Worm (Caenorhabditis elegans) whole organism, young adult: ENCODE results near the gene K05G3.1.

Experiments
- B0336.3 ChIP-seq: fragments of 200-800 bp; sonication (Bioruptor generic); IDR thresholded peaks from 2 replicates; pipeline ENCODE4 v1.3.6; 2022; ENCODE audit warnings: missing genetic modification characterization, missing compliant biosample characterization
- F10E7.11 ChIP-seq: sonication (generic microtip); optimal IDR thresholded peaks from 2 replicates; lab custom pipeline; 2017; ENCODE audit warnings: mild to moderate bottlenecking, missing genetic modification characterization, moderate library complexity, missing compliant biosample characterization
- F33H1.4 ChIP-seq: fragments of 200-800 bp; sonication (Bioruptor generic); IDR thresholded peaks from 2 replicates; pipeline ENCODE4 v1.3.6; 2022; ENCODE audit warnings: missing genetic modification reagents, missing genetic modification characterization, missing compliant biosample characterization
- F37B4.10 ChIP-seq: fragments of 200-800 bp; sonication (Bioruptor generic); IDR thresholded peaks from 2 replicates; pipeline ENCODE4 v1.3.6; 2022; ENCODE audit warnings: missing genetic modification characterization, missing compliant biosample characterization
- F39B2.1 ChIP-seq: fragments of 200-800 bp; sonication (Bioruptor generic); IDR thresholded peaks from 2 replicates; pipeline ENCODE4 v1.3.6; 2022; ENCODE audit warnings: missing genetic modification reagents, missing genetic modification characterization, missing compliant biosample characterization
- F55B11.4 ChIP-seq: sonication (generic microtip); optimal IDR thresholded peaks from 2 replicates; lab custom pipeline; 2016; ENCODE audit warnings: missing compliant biosample characterization, missing genetic modification characterization, borderline replicate concordance; ENCODE audit not compliant: insufficient read depth
- K12H6.12 ChIP-seq: fragments of 200-800 bp; sonication (Bioruptor generic); optimal IDR thresholded peaks from 2 replicates; lab custom pipeline; 2018; ENCODE audit warnings: mild to moderate bottlenecking, missing genetic modification characterization, missing compliant biosample characterization
- T26A5.8 ChIP-seq: sonication (generic microtip); optimal IDR thresholded peaks from 2 replicates; lab custom pipeline; 2016; ENCODE audit warnings: missing genetic modification characterization, missing compliant biosample characterization
- Y53G8AR.9 ChIP-seq: fragments of 200-800 bp; sonication (Bioruptor generic); conservative IDR thresholded peaks from 2 replicates; pipeline ENCODE4 v1.3.6; 2022; ENCODE audit warnings: missing genetic modification reagents, missing genetic modification characterization, missing compliant biosample characterization
- Y56A3A.18 ChIP-seq: fragments of 200-800 bp; sonication (Bioruptor generic); IDR thresholded peaks from 2 replicates; pipeline ENCODE4 v1.3.6; 2022; ENCODE audit warnings: missing genetic modification reagents, missing genetic modification characterization, missing compliant biosample characterization
- ZK185.1 ChIP-seq: sonication (generic microtip); optimal IDR thresholded peaks from 2 replicates; lab custom pipeline; 2016; ENCODE audit warnings: mild to moderate bottlenecking, missing genetic modification characterization, missing compliant biosample characterization; ENCODE audit not compliant: poor library complexity, severe bottlenecking
- akir-1 ChIP-seq: fragments of 200-800 bp; sonication (Bioruptor generic); optimal IDR thresholded peaks from 2 replicates; lab custom pipeline; 2018; ENCODE audit warnings: mild to moderate bottlenecking, missing genetic modification characterization, moderate library complexity, missing compliant biosample characterization
- aptf-2 ChIP-seq: fragments of 200-800 bp; sonication (Bioruptor generic); conservative IDR thresholded peaks from 2 replicates; pipeline ENCODE4 v1.3.6; 2022; ENCODE audit warnings: missing genetic modification reagents, missing genetic modification characterization, missing compliant biosample characterization
- cebp-1 ChIP-seq, 2 experiments: fragments of 200-800 bp in 1 of 2; sonication (Bioruptor generic) in 1 of 2; sonication (generic microtip) in 1 of 2; IDR thresholded peaks in 1 of 2; optimal IDR thresholded peaks in 1 of 2; 2 replicates each; pipeline versions ENCODE4 v1.3.6 to Lab custom; 2017 to 2022; ENCODE audit warnings: missing compliant biosample characterization in 2 of 2, missing genetic modification characterization in 2 of 2, mild to moderate bottlenecking in 1 of 2, missing genetic modification reagents in 1 of 2, moderate library complexity in 1 of 2
- ceh-58 ChIP-seq: fragments of 200-800 bp; sonication (Bioruptor generic); IDR thresholded peaks from 2 replicates; pipeline ENCODE4 v1.3.6; 2022; ENCODE audit warnings: missing genetic modification characterization, missing compliant biosample characterization
- dox-1 ChIP-seq: fragments of 200-800 bp; sonication (Bioruptor generic); IDR thresholded peaks from 2 replicates; pipeline ENCODE4 v1.3.6; 2022; ENCODE audit warnings: missing genetic modification reagents, missing genetic modification characterization, missing compliant biosample characterization
- dpl-1 ChIP-seq: fragments of 150-350 bp; optimal IDR thresholded peaks from 2 replicates; lab custom pipeline; 2014; ENCODE audit warnings: missing biosample characterization, missing genetic modification reagents, missing genetic modification characterization
- efl-1 ChIP-seq: fragments of 150-350 bp; optimal IDR thresholded peaks from 2 replicates; lab custom pipeline; 2014; ENCODE audit warnings: missing biosample characterization, missing genetic modification reagents, missing genetic modification characterization
- hmg-20 ChIP-seq: fragments of 200-800 bp; sonication (Bioruptor generic); IDR thresholded peaks from 2 replicates; pipeline ENCODE4 v1.3.6; 2022; ENCODE audit warnings: missing genetic modification reagents, missing genetic modification characterization, missing compliant biosample characterization
- let-607 ChIP-seq, 2 experiments: fragments of 200-800 bp in 1 of 2; sonication (Bioruptor generic) in 1 of 2; sonication (generic microtip) in 1 of 2; optimal IDR thresholded peaks; 2 replicates each; lab custom pipeline; 2016 to 2018; ENCODE audit warnings: mild to moderate bottlenecking in 2 of 2, missing compliant biosample characterization in 2 of 2, missing genetic modification characterization in 2 of 2, moderate library complexity in 2 of 2, missing genotype in 1 of 2
- lin-35 ChIP-seq, 3 experiments: fragments of 150-350 bp in 2 of 3; sonication (generic microtip) in 1 of 3; optimal IDR thresholded peaks; 2 replicates each; lab custom pipeline; 2014 to 2018; ENCODE audit warnings: missing biosample characterization in 3 of 3, missing genetic modification characterization in 3 of 3, missing genetic modification reagents in 3 of 3
- lin-54 ChIP-seq: fragments of 200-800 bp; sonication (Bioruptor generic); optimal IDR thresholded peaks from 2 replicates; lab custom pipeline; 2018; ENCODE audit warnings: mild to moderate bottlenecking, missing genetic modification characterization, missing compliant biosample characterization
- lsl-1 ChIP-seq: fragments of 200-800 bp; sonication (Bioruptor generic); optimal IDR thresholded peaks from 2 replicates; lab custom pipeline; 2018; ENCODE audit warnings: mild to moderate bottlenecking, missing genetic modification characterization, moderate library complexity, missing compliant biosample characterization
- nhr-120 ChIP-seq: fragments of 200-800 bp; sonication (Bioruptor generic); IDR thresholded peaks from 2 replicates; pipeline ENCODE4 v1.3.6; 2022; ENCODE audit warnings: missing genetic modification characterization, missing compliant biosample characterization
- nhr-27 ChIP-seq: fragments of 200-800 bp; sonication (Bioruptor generic); optimal IDR thresholded peaks from 2 replicates; lab custom pipeline; 2018; ENCODE audit warnings: mild to moderate bottlenecking, missing genetic modification characterization, moderate library complexity, missing compliant biosample characterization
- nhr-80 ChIP-seq: sonication (generic microtip); optimal IDR thresholded peaks from 2 replicates; lab custom pipeline; 2016; ENCODE audit warnings: missing genetic modification characterization, missing compliant biosample characterization
- repo-1 ChIP-seq: sonication (generic microtip); optimal IDR thresholded peaks from 2 replicates; lab custom pipeline; 2017; ENCODE audit warnings: mild to moderate bottlenecking, missing genetic modification characterization, missing compliant biosample characterization
- rpc-1 ChIP-seq, 2 experiments: fragments of 150-350 bp in 1 of 2; sonication (generic microtip) in 1 of 2; optimal IDR thresholded peaks; 2 replicates each; lab custom pipeline; 2014 to 2018; ENCODE audit warnings: missing biosample characterization in 1 of 2, missing genetic modification characterization in 1 of 2, missing genetic modification reagents in 1 of 2, missing genotype in 1 of 2
- snpc-3.4 ChIP-seq: sonication (generic microtip); optimal IDR thresholded peaks from 2 replicates; lab custom pipeline; 2017; ENCODE audit warnings: missing genetic modification characterization, mild to moderate bottlenecking, missing compliant biosample characterization, antibody characterized with exemption, moderate library complexity, missing genotype, missing genetic modification reagents
- somi-1 ChIP-seq: fragments of 200-800 bp; sonication (Bioruptor generic); optimal IDR thresholded peaks from 2 replicates; lab custom pipeline; 2018; ENCODE audit warnings: mild to moderate bottlenecking, missing genetic modification characterization, missing compliant biosample characterization
- tbp1 ChIP-seq: fragments of 200-800 bp; sonication (Bioruptor generic); optimal IDR thresholded peaks from 2 replicates; lab custom pipeline; 2018; ENCODE audit warnings: mild to moderate bottlenecking, missing genetic modification characterization, missing compliant biosample characterization
- xnd-1 ChIP-seq: sonication (generic microtip); optimal IDR thresholded peaks from 2 replicates; lab custom pipeline; 2016; ENCODE audit warnings: missing genotype, missing genetic modification reagents, missing genetic modification characterization, missing compliant biosample characterization
- ztf-18 ChIP-seq: sonication (generic microtip); optimal IDR thresholded peaks from 2 replicates; lab custom pipeline; 2016; ENCODE audit warnings: missing genotype, mild to moderate bottlenecking, missing genetic modification characterization, missing compliant biosample characterization
- ztf-6 ChIP-seq: fragments of 200-800 bp; sonication (Bioruptor generic); IDR thresholded peaks from 2 replicates; pipeline ENCODE4 v1.3.6; 2022; ENCODE audit warnings: missing genetic modification reagents, missing genetic modification characterization, missing compliant biosample characterization

Gene K05G3.1

DNA sequence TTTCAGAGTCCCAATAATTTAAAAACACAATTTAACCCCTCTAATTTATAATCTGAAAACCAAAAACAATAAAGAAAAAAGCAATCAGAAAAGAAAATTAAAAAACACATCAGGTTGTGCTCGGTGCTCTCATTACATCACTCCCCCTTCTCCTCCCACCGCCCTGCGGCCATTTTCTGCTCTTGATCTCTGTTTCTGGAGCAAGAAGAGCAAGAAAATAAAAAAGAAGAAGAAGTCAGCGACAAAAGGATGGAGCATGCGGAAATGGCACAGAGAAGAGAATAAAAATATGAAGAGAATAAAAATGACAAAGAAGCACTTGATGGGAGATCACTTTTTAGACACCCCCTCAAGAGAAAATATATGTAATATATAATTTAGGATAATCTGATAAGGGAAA is 16.5 kb upstream of the K05G3.1 start:
- TF ChIP-seq B0336.3 (GFP tag; lab: Robert Waterston, UW) (no peak), ceh-58 (no peak), aptf-2 (no peak), F39B2.1 (GFP tag; lab: Robert Waterston, UW) (no peak), K12H6.12 (tag; lab: Kevin White, UChicago) (peak; percentile 13), ZK185.1 (no peak), lin-35 (GFP tag; optimal IDR thresholded peaks at IDR 0.05; lab: Kevin White, UChicago) (peak in 1 of 3 experiments; percentile 4), F55B11.4 (tag; lab: Kevin White, UChicago) (no peak), cebp-1 (GFP tag; IDR thresholded peaks at IDR 0.05; lab: Robert Waterston, UW) (no peak), cebp-1 (tag; optimal IDR thresholded peaks at IDR 0.05; lab: Kevin White, UChicago) (no peak), hmg-20 (no peak), ztf-18 (no peak), nhr-80 (no peak)

- TF ChIP-seq efl-1 (GFP tag; lab: Kevin White, UChicago): no peak
- TF ChIP-seq repo-1 (tag; lab: Kevin White, UChicago): no peak
- TF ChIP-seq Y53G8AR.9 (GFP tag; lab: Robert Waterston, UW): no peak
- TF ChIP-seq ceh-58: no peak
- TF ChIP-seq, all 124 proteins: peak for 0
Measured at ce11 chrX:16485322-16485721, 15.8 kb upstream of the K05G3.1 start.

DNA sequence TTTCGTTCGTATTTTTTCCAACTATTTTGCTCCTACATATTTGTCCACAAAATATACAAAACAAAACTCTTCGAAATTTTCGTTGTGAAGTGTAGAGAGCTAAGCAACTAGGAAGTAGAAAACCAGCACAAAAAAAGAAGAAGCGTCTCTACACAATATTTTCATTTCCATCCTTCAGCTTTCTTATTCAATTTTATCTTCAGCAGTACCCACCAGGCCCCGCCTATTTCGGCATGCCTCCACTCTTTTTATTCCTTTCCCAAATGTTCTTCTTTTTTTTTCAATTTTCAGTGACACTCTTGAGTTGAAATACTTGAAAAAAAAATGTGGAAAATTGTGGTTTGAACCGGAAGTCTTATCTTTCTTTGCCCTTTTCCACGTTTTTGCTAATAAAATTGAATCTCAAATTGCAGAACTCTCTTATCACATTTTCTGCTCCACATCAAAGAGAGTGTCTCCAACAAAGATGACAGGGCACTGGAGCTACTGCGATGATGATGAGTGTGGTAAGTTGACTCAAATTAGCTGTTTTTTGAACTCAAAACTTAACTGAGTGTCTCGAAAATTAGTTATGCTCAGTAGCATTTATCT is 14.0 kb upstream of the K05G3.1 start, which contains the start of gene cah-3:
TSS of gene cah-3 (plus strand) at position 414 of the 591 bp plus-strand sequence.
- TF ChIP-seq lsl-1 (GFP tag; lab: Kevin White, UChicago) (no peak), nhr-80 (peak; percentile 88)

DNA sequence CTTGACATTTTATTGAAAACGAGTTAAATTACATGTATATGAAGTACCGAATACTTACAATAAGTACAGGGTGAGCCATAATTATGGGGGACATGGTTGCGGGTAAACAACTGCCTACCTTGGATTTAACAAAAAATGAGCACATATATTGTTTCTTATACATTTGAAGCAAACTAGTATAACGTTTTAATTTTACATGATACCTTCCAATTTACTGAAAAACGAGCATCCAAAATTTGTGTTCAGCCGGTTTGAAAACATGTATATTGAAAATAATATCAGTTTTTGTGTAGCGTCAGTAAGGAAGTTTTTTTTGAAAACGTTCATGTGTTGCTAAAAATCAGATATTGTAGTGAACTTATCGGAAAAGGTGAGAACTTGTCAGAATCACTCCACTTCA is 10.4 kb upstream of the K05G3.1 start:
- TF ChIP-seq somi-1 (no peak), F37B4.10 (GFP tag; lab: Robert Waterston, UW) (no peak), nhr-27 (no peak), F55B11.4 (tag; lab: Kevin White, UChicago) (no peak), Y56A3A.18 (GFP tag; lab: Robert Waterston, UW) (no peak), T26A5.8 (tag; lab: Kevin White, UChicago) (no peak)

DNA sequence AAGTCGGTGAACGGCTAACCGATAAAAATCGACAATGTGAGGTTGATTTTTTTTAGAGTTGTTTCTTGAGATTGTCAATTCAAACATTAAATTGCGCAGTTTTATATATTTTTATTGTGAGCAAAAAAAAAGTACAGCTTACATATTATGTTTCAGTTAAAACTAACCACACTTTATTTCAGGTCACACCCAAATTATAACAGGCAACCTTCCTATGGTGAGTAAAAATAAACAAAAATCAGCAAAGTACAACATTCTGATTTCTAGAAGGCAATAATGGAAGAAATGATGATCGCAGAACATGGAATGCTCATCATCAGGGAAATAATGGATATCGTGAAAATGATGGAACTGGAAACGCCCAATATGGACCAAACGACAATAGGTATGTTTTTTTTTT is 6.5 kb upstream of the K05G3.1 start, which contains the start of gene K05G3.2:
TSS of gene K05G3.2 (plus strand) at position 301 of the 400 bp plus-strand sequence.
- no peak for TF ChIP-seq F10E7.11 (tag; lab: Kevin White, UChicago)
- TF ChIP-seq dpl-1 (GFP tag; lab: Kevin White, UChicago): no peak
- no peak for TF ChIP-seq akir-1 (GFP tag; lab: Kevin White, UChicago)
- no peak for TF ChIP-seq tbp1
- no peak for TF ChIP-seq let-607 (tag; optimal IDR thresholded peaks at IDR 0.05; lab: Kevin White, UChicago)
- no peak for TF ChIP-seq F33H1.4 (GFP tag; lab: Robert Waterston, UW)
- TF ChIP-seq xnd-1 (tag; lab: Kevin White, UChicago): no peak
- no peak for TF ChIP-seq Y53G8AR.9 (GFP tag; lab: Robert Waterston, UW)
- TF ChIP-seq rpc-1 (optimal IDR thresholded peaks at IDR 0.05; lab: Kevin White, UChicago): no peak
- no peak for TF ChIP-seq rpc-1 (tag; optimal IDR thresholded peaks at IDR 0.05; lab: Kevin White, UChicago)
- TF ChIP-seq dox-1 (GFP tag; lab: Robert Waterston, UW): no peak
- TF ChIP-seq lin-54 (GFP tag; lab: Kevin White, UChicago): no peak
- TF ChIP-seq Y56A3A.18 (GFP tag; lab: Robert Waterston, UW): no peak
- TF ChIP-seq T26A5.8 (tag; lab: Kevin White, UChicago): no peak
- no peak for TF ChIP-seq nhr-120 (GFP tag; lab: Robert Waterston, UW)
- TF ChIP-seq snpc-3.4 (tag; lab: Kevin White, UChicago): no peak
- no peak for TF ChIP-seq ztf-6
- TF ChIP-seq, all 124 proteins: peak for 0
